Worm (Caenorhabditis elegans) whole organism, midembryonic: ENCODE results near the gene dbl-1.

Experiments
- T22C8.4 ChIP-seq: fragments of 200-800 bp; sonication (Bioruptor generic); IDR thresholded peaks from 2 replicates; pipeline ENCODE4 v1.3.6; 2022; ENCODE audit warnings: missing genetic modification characterization, missing compliant biosample characterization
- cog-1 ChIP-seq: sonication (generic microtip); optimal IDR thresholded peaks from 2 replicates; lab custom pipeline; 2016; ENCODE audit warnings: missing genetic modification characterization, missing compliant biosample characterization
- flt-1 ChIP-seq: fragments of 200-800 bp; sonication (Bioruptor generic); IDR thresholded peaks from 2 replicates; pipeline ENCODE4 v1.3.6; 2022; ENCODE audit warnings: missing genetic modification characterization, missing compliant biosample characterization
- klf-2 ChIP-seq: fragments of 200-800 bp; sonication (Bioruptor generic); conservative IDR thresholded peaks from 2 replicates; pipeline ENCODE4 v1.3.6; 2022; ENCODE audit warnings: missing genetic modification reagents, missing genetic modification characterization, missing compliant biosample characterization
- med-1 ChIP-seq: sonication (generic microtip); optimal IDR thresholded peaks from 2 replicates; lab custom pipeline; 2017; ENCODE audit warnings: missing genetic modification characterization, mild to moderate bottlenecking, missing compliant biosample characterization, antibody characterized with exemption, missing genetic modification reagents; ENCODE audit not compliant: insufficient read depth
- ref-1 ChIP-seq: fragments of 200-800 bp; sonication (Bioruptor generic); conservative IDR thresholded peaks from 2 replicates; pipeline ENCODE4 v1.3.6; 2022; ENCODE audit warnings: missing genetic modification reagents, missing genetic modification characterization, missing compliant biosample characterization
- tab-1 ChIP-seq: fragments of 200-800 bp; sonication (Bioruptor generic); IDR thresholded peaks from 2 replicates; pipeline ENCODE4 v1.3.6; 2022; ENCODE audit warnings: missing genetic modification characterization, missing compliant biosample characterization
- ztf-23 ChIP-seq: fragments of 200-800 bp; sonication (Bioruptor generic); IDR thresholded peaks from 2 replicates; pipeline ENCODE4 v1.3.6; 2022; ENCODE audit warnings: missing genetic modification reagents, missing genetic modification characterization, missing compliant biosample characterization
- ztf-29 ChIP-seq: fragments of 200-800 bp; sonication (Bioruptor generic); IDR thresholded peaks from 2 replicates; pipeline ENCODE4 v1.3.6; 2022; ENCODE audit warnings: missing genetic modification reagents, missing genetic modification characterization, missing compliant biosample characterization

DNA sequence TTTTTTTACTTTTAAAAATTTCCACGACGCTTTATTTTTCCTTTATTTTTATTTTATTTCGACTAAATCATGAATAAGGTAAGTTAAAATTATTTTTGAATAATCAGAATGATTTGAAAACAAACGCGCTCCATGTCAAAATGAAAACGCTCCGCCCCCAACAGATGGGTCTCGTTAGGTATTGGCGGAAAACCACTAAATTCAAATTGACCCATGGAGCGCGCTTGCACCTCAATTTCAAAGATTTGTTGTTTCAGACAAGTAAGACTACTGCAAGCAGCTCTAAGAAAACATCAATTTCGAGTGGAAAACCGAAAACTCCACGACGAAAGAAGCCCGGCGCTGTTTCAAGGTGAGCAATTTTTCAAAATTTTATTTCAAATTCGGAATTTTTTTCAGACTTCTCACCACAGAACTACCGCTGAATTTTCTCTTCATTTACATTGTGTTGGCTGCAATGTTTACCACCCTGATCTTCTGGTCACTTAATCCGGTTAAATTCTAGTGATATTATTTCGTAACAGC is 30.0 kb downstream of the dbl-1 start, which contains the start of gene ZC404.2:
- TF ChIP-seq flt-1 (GFP tag; lab: Robert Waterston, UW) (no peak), cog-1 (tag; lab: Kevin White, UChicago) (no peak), klf-2 (GFP tag; lab: Robert Waterston, UW) (no peak), ref-1 (GFP tag; lab: Robert Waterston, UW) (no peak), ztf-29 (GFP tag; lab: Robert Waterston, UW) (no peak), tab-1 (GFP tag; lab: Robert Waterston, UW) (no peak), ztf-23 (GFP tag; lab: Robert Waterston, UW) (no peak), T22C8.4 (GFP tag; lab: Robert Waterston, UW) (no peak), med-1 (no peak)
